Fruit fly (Drosophila melanogaster) whole organism, pupa: Measurements from ENCODE around the gene mkg-p.
A peak's percentile ranks its signal among the peaks of the same experiment; 100 is the strongest.

Source experiments
- CG12605 ChIP-seq: fragments of 200-800 bp; sonication (Bioruptor generic); IDR thresholded peaks from 2 replicates; pipeline ENCODE4 v1.3.6; 2022; ENCODE audit warnings: missing biosample characterization, missing genetic modification characterization
- CG13204 ChIP-seq: fragments of 200-800 bp; sonication (Bioruptor generic); optimal IDR thresholded peaks from 2 replicates; lab custom pipeline; 2018; ENCODE audit warnings: missing biosample characterization, mild to moderate bottlenecking, missing genetic modification characterization, moderate library complexity
- CG17806 ChIP-seq: fragments of 200-800 bp; sonication (Bioruptor generic); optimal IDR thresholded peaks from 2 replicates; lab custom pipeline; 2018; ENCODE audit warnings: missing biosample characterization, mild to moderate bottlenecking, missing genetic modification characterization, moderate library complexity
- CG8301 ChIP-seq: fragments of 200-800 bp; sonication (Bioruptor generic); optimal IDR thresholded peaks from 2 replicates; lab custom pipeline; 2018; ENCODE audit warnings: missing biosample characterization, mild to moderate bottlenecking, missing genetic modification characterization
- Ets98B ChIP-seq: fragments of 200-800 bp; sonication (Bioruptor generic); IDR thresholded peaks from 2 replicates; pipeline ENCODE4 v1.3.6; 2022; ENCODE audit warnings: missing biosample characterization, missing genetic modification characterization
- fd96Ca ChIP-seq: fragments of 200-800 bp; sonication (Bioruptor generic); IDR thresholded peaks from 3 replicates; pipeline ENCODE4 v1.3.6; 2022; ENCODE audit warnings: missing biosample characterization, missing genetic modification characterization

DNA sequence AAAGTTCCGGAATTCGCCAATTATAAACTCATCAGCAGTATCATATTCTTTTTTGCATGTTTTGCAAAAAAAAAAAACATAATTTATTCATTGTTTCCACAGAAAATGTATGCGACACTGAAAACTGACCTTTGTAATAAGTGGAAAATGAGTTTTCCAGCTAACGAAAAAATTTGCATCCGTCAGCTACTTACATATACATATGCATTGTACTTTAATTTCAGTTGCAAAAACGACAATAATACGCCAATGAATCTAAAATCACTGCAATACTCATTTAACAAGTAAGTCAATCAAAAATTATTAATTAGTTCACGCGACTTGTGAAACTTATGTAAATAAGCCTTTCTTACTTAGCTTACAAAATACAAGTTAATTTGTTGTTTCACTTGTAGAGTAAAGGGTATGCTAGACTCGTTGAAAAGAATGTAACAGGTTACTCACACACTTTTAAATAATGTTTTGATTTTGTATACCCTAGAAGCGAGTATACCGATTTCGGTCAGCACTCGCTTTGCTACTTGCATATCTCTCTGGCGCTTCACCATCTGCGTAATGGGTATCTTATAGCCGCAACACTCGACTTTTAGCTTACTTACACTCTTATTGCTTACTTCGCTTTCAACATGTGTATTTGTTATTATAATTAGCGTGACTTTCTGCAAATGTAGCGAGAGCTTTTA is 6.2 kb downstream of the mkg-p start:
- TF ChIP-seq Ets98B (peak; percentile 84), CG8301 (tag; lab: Kevin White, UChicago) (no peak), CG17806 (tag; lab: Kevin White, UChicago) (peak; percentile 77), CG12605 (GFP tag; lab: Robert Waterston, UW) (peak; percentile 65), fd96Ca (GFP tag; lab: Robert Waterston, UW) (peak; percentile 86), CG13204 (GFP tag; lab: Kevin White, UChicago) (no peak)
